Worm (Caenorhabditis elegans): ENCODE data around the gene R13D11.4.
"Not testable (repeated sequence)": the region's sequence is repeated elsewhere in the genome, so short reads cannot be mapped to it uniquely, and the experiment has no call there.

DNA sequence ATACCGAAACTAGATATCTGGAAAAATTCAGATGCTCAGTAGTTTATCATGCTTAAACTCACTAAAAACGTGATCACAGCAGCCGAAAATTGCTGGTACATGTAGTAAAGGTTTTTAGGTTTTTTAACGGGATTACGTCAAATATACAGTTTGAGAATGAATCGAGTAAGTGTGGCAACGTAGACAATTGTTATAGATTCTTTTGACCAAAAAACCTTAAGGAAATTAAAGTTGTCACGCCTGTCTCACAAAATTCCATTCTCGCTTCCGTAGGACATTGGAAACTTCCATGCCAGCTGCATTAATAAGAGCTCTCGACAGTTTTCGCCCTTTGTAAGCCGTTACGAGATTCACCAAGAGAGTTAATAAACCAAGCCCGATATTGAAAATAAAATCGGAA lies 12.3 kb downstream of the R13D11.4 start, which contains the start of gene srx-31:
- TF ChIP-seq W03F9.2, him-1 (tag; optimal IDR thresholded peaks at IDR 0.05): not testable (repeated sequence)
